Worm (Caenorhabditis elegans) whole organism, mixed stage, embryonic: ENCODE results near the gene C25F9.12.
A peak's percentile ranks its signal among the peaks of the same experiment; 100 is the strongest.

Source experiments
- bed-3 ChIP-seq: fragments of 200-800 bp; sonication (Bioruptor generic); optimal IDR thresholded peaks from 3 replicates; lab custom pipeline; 2018; ENCODE audit warnings: mild to moderate bottlenecking, missing genetic modification characterization, moderate library complexity, missing compliant biosample characterization
- blmp-1 ChIP-seq: fragments of 150-350 bp; optimal IDR thresholded peaks from 2 replicates; lab custom pipeline; 2014; ENCODE audit warnings: missing biosample characterization, missing genetic modification characterization
- ceh-43 ChIP-seq: fragments of 200-800 bp; sonication (Bioruptor generic); optimal IDR thresholded peaks from 2 replicates; lab custom pipeline; 2018; ENCODE audit warnings: mild to moderate bottlenecking, missing genetic modification characterization, moderate library complexity, missing compliant biosample characterization
- ces-1 ChIP-seq: fragments of 150-350 bp; optimal IDR thresholded peaks from 2 replicates; lab custom pipeline; 2014; ENCODE audit warnings: missing biosample characterization, missing genetic modification reagents, missing genetic modification characterization
- cnd-1 ChIP-seq: fragments of 200-800 bp; sonication (Bioruptor generic); optimal IDR thresholded peaks from 2 replicates; lab custom pipeline; 2018; ENCODE audit warnings: mild to moderate bottlenecking, missing genetic modification characterization, missing compliant biosample characterization
- drap-1 ChIP-seq: fragments of 200-800 bp; sonication (Bioruptor generic); optimal IDR thresholded peaks from 3 replicates; lab custom pipeline; 2018; ENCODE audit warnings: mild to moderate bottlenecking, missing genetic modification characterization, missing compliant biosample characterization
- elt-1 ChIP-seq: sonication (generic microtip); optimal IDR thresholded peaks from 2 replicates; lab custom pipeline; 2017; ENCODE audit warnings: missing genetic modification characterization, mild to moderate bottlenecking, missing compliant biosample characterization, antibody characterized with exemption, moderate library complexity, borderline replicate concordance; ENCODE audit not compliant: insufficient read depth
- elt-3 ChIP-seq: fragments of 150-350 bp; optimal IDR thresholded peaks from 2 replicates; lab custom pipeline; 2014; ENCODE audit warnings: missing biosample characterization, missing genetic modification characterization
- flh-1 ChIP-seq: fragments of 200-800 bp; sonication (Bioruptor generic); optimal IDR thresholded peaks from 2 replicates; lab custom pipeline; 2018; ENCODE audit warnings: mild to moderate bottlenecking, missing genetic modification characterization, moderate library complexity, missing compliant biosample characterization
- ham-2 ChIP-seq: fragments of 200-800 bp; sonication (Bioruptor generic); optimal IDR thresholded peaks from 2 replicates; lab custom pipeline; 2018; ENCODE audit warnings: mild to moderate bottlenecking, missing genetic modification characterization, missing compliant biosample characterization
- hlh-1 ChIP-seq: fragments of 150-350 bp; optimal IDR thresholded peaks from 2 replicates; lab custom pipeline; 2014; ENCODE audit warnings: missing biosample characterization, missing genetic modification reagents, missing genetic modification characterization
- lin-13 ChIP-seq: fragments of 150-350 bp; optimal IDR thresholded peaks from 2 replicates; lab custom pipeline; 2014; ENCODE audit warnings: missing biosample characterization, missing genetic modification characterization
- lin-32 ChIP-seq: fragments of 200-800 bp; sonication (Bioruptor generic); optimal IDR thresholded peaks from 2 replicates; lab custom pipeline; 2018; ENCODE audit warnings: mild to moderate bottlenecking, missing genetic modification characterization, missing compliant biosample characterization
- lsy-2 ChIP-seq: fragments of 150-350 bp; optimal IDR thresholded peaks from 2 replicates; lab custom pipeline; 2014; ENCODE audit warnings: missing biosample characterization, missing genetic modification characterization
- mab-5 ChIP-seq: fragments of 150-350 bp; optimal IDR thresholded peaks from 2 replicates; lab custom pipeline; 2014; ENCODE audit warnings: missing biosample characterization, missing genetic modification characterization
- mep-1 ChIP-seq: fragments of 150-350 bp; optimal IDR thresholded peaks from 2 replicates; lab custom pipeline; 2017; ENCODE audit warnings: missing biosample characterization, missing genetic modification reagents, missing genetic modification characterization, inconsistent platforms
- mls-2 ChIP-seq: sonication (generic microtip); optimal IDR thresholded peaks from 2 replicates; lab custom pipeline; 2016; ENCODE audit warnings: mild to moderate bottlenecking, missing genetic modification characterization, moderate library complexity, missing compliant biosample characterization
- nhr-12 ChIP-seq: fragments of 150-350 bp; optimal IDR thresholded peaks from 2 replicates; lab custom pipeline; 2014; ENCODE audit warnings: missing biosample characterization, missing genetic modification characterization
- nhr-2 ChIP-seq: fragments of 150-350 bp; optimal IDR thresholded peaks from 2 replicates; lab custom pipeline; 2014; ENCODE audit warnings: missing biosample characterization, missing genetic modification characterization
- nhr-237 ChIP-seq: fragments of 150-350 bp; optimal IDR thresholded peaks from 2 replicates; lab custom pipeline; 2014; ENCODE audit warnings: missing biosample characterization, missing genetic modification characterization
- nhr-76 ChIP-seq: sonication (generic microtip); optimal IDR thresholded peaks from 2 replicates; lab custom pipeline; 2017; ENCODE audit warnings: missing biosample characterization, missing genetic modification characterization
- pha-4 ChIP-seq: fragments of 150-350 bp; optimal IDR thresholded peaks from 2 replicates; lab custom pipeline; 2018; ENCODE audit warnings: missing biosample characterization, missing genetic modification reagents, missing genetic modification characterization
- sem-2 ChIP-seq: fragments of 200-800 bp; sonication (Bioruptor generic); optimal IDR thresholded peaks from 2 replicates; lab custom pipeline; 2018; ENCODE audit warnings: mild to moderate bottlenecking, missing genetic modification characterization, missing compliant biosample characterization
- snpc-4 ChIP-seq: fragments of 150-350 bp; optimal IDR thresholded peaks from 2 replicates; lab custom pipeline; 2014; ENCODE audit warnings: missing biosample characterization, missing genetic modification characterization
- sptf-1 ChIP-seq: sonication (generic microtip); optimal IDR thresholded peaks from 2 replicates; lab custom pipeline; 2017; ENCODE audit warnings: mild to moderate bottlenecking, missing genetic modification characterization, moderate library complexity, missing compliant biosample characterization
- tbx-8 ChIP-seq: fragments of 200-800 bp; sonication (Bioruptor generic); optimal IDR thresholded peaks from 2 replicates; lab custom pipeline; 2018; ENCODE audit warnings: mild to moderate bottlenecking, missing genetic modification characterization, moderate library complexity, missing compliant biosample characterization
- unc-120 ChIP-seq: sonication (generic microtip); optimal IDR thresholded peaks from 2 replicates; lab custom pipeline; 2017; ENCODE audit warnings: missing genetic modification characterization, missing compliant biosample characterization; ENCODE audit not compliant: poor library complexity, severe bottlenecking
- unc-39 ChIP-seq: fragments of 150-350 bp; optimal IDR thresholded peaks from 2 replicates; lab custom pipeline; 2014; ENCODE audit warnings: missing biosample characterization, missing genetic modification characterization
- unc-62 ChIP-seq: fragments of 150-350 bp; optimal IDR thresholded peaks from 2 replicates; lab custom pipeline; 2014; ENCODE audit warnings: missing biosample characterization, missing genetic modification reagents, missing genetic modification characterization
- zip-8 ChIP-seq: fragments of 150-350 bp; optimal IDR thresholded peaks from 2 replicates; lab custom pipeline; 2014; ENCODE audit warnings: missing biosample characterization, missing genetic modification characterization
- ztf-11 ChIP-seq: fragments of 150-350 bp; optimal IDR thresholded peaks from 2 replicates; lab custom pipeline; 2014; ENCODE audit warnings: missing biosample characterization, missing genetic modification characterization

The C25F9.12 gene

DNA sequence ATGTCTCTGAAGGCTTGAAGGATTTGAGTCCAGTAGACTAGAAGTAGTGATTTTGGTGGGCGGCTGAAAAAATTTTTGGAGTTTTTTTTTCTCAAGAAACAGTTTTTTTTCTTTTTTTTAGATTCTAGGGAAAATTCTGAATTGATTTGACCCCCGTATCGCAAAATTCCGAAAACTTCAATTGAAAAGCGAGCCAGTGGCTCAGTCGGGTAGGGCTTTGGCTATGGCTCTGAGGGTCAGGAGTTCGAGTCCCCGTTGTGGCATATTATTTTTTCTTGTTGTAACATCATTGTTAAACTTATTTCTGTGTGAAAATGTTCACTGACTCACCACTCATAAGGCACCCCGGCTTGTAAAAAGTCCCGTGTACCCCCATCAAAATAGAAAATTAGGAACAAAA, 4.4 kb downstream of the C25F9.12 start:
- no peak for TF ChIP-seq hlh-1 (tag; lab: Kevin White, UChicago)
- TF ChIP-seq mab-5 (tag; lab: Kevin White, UChicago): no peak
- no peak for TF ChIP-seq elt-1 (tag; lab: Kevin White, UChicago)
- no peak for TF ChIP-seq blmp-1
- no peak for TF ChIP-seq ham-2
- no peak for TF ChIP-seq nhr-2 (tag; lab: Kevin White, UChicago)
- TF ChIP-seq flh-1 (GFP tag; lab: Kevin White, UChicago): no peak
- TF ChIP-seq lsy-2 (tag; lab: Kevin White, UChicago): no peak
- TF ChIP-seq zip-8 (tag; lab: Kevin White, UChicago): no peak

DNA sequence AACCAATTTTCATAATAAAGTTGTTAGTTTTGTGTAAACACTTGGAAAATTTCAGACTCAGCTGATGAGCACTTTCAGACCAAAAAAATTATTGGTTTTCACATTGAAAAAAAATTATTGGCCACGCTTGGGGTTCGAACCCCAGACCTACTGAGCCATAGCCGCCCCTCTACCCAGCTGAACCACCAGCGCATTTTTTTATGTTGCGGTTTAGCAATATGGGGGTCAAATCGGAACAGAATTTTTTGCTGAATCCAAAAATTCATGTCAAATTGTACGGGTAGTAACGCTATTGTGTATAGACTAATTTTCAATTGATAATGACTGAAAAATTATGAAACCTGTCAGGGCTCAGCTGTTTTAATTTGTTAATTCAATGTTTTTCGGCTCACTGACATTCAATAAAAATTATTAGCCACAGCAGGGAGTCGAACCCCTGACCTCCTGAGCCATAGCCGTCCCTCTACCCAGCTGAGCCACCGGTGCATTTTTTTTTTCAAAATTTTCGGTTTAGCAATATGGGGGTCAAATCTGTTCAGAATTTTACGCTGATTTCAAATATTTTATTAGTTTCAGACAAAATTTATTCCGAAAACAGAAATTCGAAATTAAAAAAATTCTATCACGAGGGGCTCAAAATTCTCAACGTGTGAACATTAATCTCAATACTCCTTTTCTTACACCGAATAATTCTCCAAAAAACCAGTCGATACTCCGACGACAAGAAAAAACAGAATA, 6.0 kb downstream of the C25F9.12 start:
- no peak for TF ChIP-seq bed-3 (GFP tag; lab: Kevin White, UChicago)
- no peak for TF ChIP-seq ces-1
- TF ChIP-seq elt-1 (tag; lab: Kevin White, UChicago): no peak
- no peak for TF ChIP-seq cnd-1 (tag; lab: Kevin White, UChicago)
- TF ChIP-seq lin-13 (tag; lab: Kevin White, UChicago): no peak
- TF ChIP-seq nhr-237 (tag; lab: Kevin White, UChicago): no peak
- TF ChIP-seq elt-3: no peak
- TF ChIP-seq tbx-8 (GFP tag; lab: Kevin White, UChicago): no peak
- no peak for TF ChIP-seq mab-5 (tag; lab: Kevin White, UChicago)
- TF ChIP-seq lin-32 (GFP tag; lab: Kevin White, UChicago): no peak
- TF ChIP-seq blmp-1: no peak

DNA sequence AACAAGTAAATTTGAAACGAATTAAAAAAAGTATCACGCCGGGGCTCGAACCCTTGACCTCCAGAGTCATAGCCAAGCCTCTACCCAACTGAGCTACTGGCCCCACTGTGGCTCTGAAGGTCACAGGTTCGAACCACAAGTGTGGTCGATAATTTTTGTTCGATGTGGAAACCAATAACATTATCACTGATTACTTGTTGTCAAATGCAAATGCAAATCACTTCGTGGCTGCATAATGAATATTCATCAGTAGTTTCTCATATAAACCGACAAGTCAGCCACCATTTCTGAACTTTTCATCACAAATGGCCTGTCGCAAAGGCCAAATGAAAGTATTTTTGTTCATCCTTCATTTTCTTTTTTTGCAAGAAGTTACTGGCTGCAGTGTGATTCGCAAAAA, 8.0 kb downstream of the C25F9.12 start, which contains the start of gene C25F9.8:
C25F9.8 (plus strand) TSS at position 301 of the 400 bp plus-strand sequence.
- TF ChIP-seq mls-2 (no peak), ham-2 (no peak), unc-120 (tag; lab: Kevin White, UChicago) (no peak), nhr-12 (no peak), lin-13 (tag; lab: Kevin White, UChicago) (no peak), unc-62 (GFP tag; lab: Kevin White, UChicago) (no peak)
- TF ChIP-seq, all 35 proteins: peak for 0

DNA sequence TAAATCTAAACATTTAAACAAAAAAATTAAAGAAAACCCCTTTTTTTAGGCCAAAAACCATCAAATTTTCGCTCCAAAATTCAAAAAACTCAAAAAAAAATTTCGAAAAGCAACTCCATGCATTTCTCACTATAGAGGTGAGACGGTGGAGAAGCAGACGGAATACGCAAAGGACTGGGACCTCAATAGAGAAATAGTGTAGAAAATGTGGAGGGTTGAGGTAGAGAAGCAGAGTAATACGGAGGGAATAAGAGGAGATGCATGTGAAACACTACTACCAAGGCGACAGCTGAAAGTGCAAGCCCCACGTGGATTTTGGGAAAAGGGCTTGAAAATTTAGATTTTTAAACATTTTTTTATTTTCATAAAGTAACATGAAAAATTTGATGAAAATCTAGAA, 11.5 kb downstream of the C25F9.12 start:
- TF ChIP-seq sem-2 (GFP tag; lab: Kevin White, UChicago): no peak
- TF ChIP-seq mep-1 (tag; lab: Kevin White, UChicago): peak; percentile 18
- peak; percentile 15 for TF ChIP-seq pha-4 (tag; lab: Kevin White, UChicago)
- TF ChIP-seq nhr-237 (tag; lab: Kevin White, UChicago): no peak
- no peak for TF ChIP-seq drap-1 (GFP tag; lab: Kevin White, UChicago)
- TF ChIP-seq ztf-11: no peak
- TF ChIP-seq flh-1 (GFP tag; lab: Kevin White, UChicago): no peak
- TF ChIP-seq sptf-1: peak; percentile 28
- no peak for TF ChIP-seq nhr-76 (tag; lab: Kevin White, UChicago)
- no peak for TF ChIP-seq unc-39 (tag; lab: Kevin White, UChicago)
- TF ChIP-seq, all 35 proteins: peak for 3

DNA sequence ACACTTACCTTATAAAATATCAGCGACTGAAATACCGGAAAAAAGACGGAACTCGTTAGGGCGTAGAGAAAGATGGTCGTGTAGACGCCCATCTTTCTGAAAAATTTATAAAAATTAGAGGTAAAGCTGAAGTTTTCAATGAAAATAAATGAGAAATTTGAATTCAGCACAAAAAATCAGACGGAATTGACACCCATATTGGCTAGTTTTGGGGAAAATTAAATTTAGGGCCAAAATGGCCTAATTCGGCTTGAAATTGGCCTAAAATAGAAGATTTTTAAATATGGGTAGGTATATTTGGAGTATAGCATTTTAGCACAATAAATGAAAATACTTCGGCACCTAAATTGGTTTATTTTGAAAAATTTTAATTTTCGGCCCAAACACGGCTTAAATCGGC, 12.7 kb downstream of the C25F9.12 start, which contains the start of gene slcr-46.2:
slcr-46.2 (minus strand) TSS at position 101 of the 400 bp plus-strand sequence.
- TF ChIP-seq ham-2 (no peak), lsy-2 (tag; lab: Kevin White, UChicago) (no peak), unc-39 (tag; lab: Kevin White, UChicago) (no peak), ceh-43 (no peak), lin-13 (tag; lab: Kevin White, UChicago) (no peak), blmp-1 (no peak), nhr-12 (no peak), nhr-2 (tag; lab: Kevin White, UChicago) (no peak), unc-62 (GFP tag; lab: Kevin White, UChicago) (no peak), elt-1 (tag; lab: Kevin White, UChicago) (no peak), cnd-1 (tag; lab: Kevin White, UChicago) (no peak), nhr-76 (tag; lab: Kevin White, UChicago) (no peak), pha-4 (tag; lab: Kevin White, UChicago) (no peak), flh-1 (GFP tag; lab: Kevin White, UChicago) (no peak), drap-1 (GFP tag; lab: Kevin White, UChicago) (no peak), bed-3 (GFP tag; lab: Kevin White, UChicago) (no peak), snpc-4 (tag; lab: Kevin White, UChicago) (no peak)
